Fruit fly (Drosophila melanogaster) whole organism, embryonic: ENCODE results near the gene Notum.

ENCODE experiments used
- Abd-B ChIP-seq: fragments of 200-800 bp; sonication (Bioruptor generic); optimal IDR thresholded peaks from 2 replicates; lab custom pipeline; 2018; ENCODE audit warnings: missing biosample characterization, mild to moderate bottlenecking, missing genetic modification characterization, moderate library complexity
- CG10274 ChIP-seq: fragments of 200-800 bp; sonication (Bioruptor generic); optimal IDR thresholded peaks from 3 replicates; lab custom pipeline; 2017; ENCODE audit warnings: missing biosample characterization, mild to moderate bottlenecking, missing genetic modification characterization
- CG10959 ChIP-seq: fragments of 200-800 bp; sonication (Bioruptor generic); IDR thresholded peaks from 2 replicates; pipeline ENCODE4 v1.3.6; 2022; ENCODE audit warnings: missing biosample characterization, missing genetic modification characterization
- CG10979 ChIP-seq: fragments of 200-800 bp; sonication (Bioruptor generic); optimal IDR thresholded peaks from 2 replicates; lab custom pipeline; 2018; ENCODE audit warnings: missing biosample characterization, mild to moderate bottlenecking, missing genetic modification characterization, moderate library complexity
- CG12071 ChIP-seq: fragments of 200-800 bp; sonication (Bioruptor generic); optimal IDR thresholded peaks from 3 replicates; lab custom pipeline; 2018; ENCODE audit warnings: missing biosample characterization, mild to moderate bottlenecking, missing genetic modification characterization
- CG1233 ChIP-seq: fragments of 200-800 bp; sonication (Bioruptor generic); optimal IDR thresholded peaks from 4 replicates; lab custom pipeline; 2018; ENCODE audit warnings: missing biosample characterization, mild to moderate bottlenecking, missing genetic modification characterization
- CG13424 ChIP-seq: fragments of 200-800 bp; sonication (Bioruptor generic); optimal IDR thresholded peaks from 2 replicates; lab custom pipeline; 2019; ENCODE audit warnings: missing biosample characterization, mild to moderate bottlenecking, missing genetic modification characterization, moderate library complexity
- CG14441 ChIP-seq: fragments of 200-800 bp; sonication (Bioruptor generic); IDR thresholded peaks from 2 replicates; pipeline ENCODE4 v1.3.6; 2022; ENCODE audit warnings: missing biosample characterization, missing genetic modification characterization
- CG15479 ChIP-seq: fragments of 200-800 bp; sonication (Bioruptor generic); optimal IDR thresholded peaks from 3 replicates; lab custom pipeline; 2019; ENCODE audit warnings: missing biosample characterization, mild to moderate bottlenecking, missing genetic modification characterization, moderate library complexity
- CG15601 ChIP-seq: fragments of 200-800 bp; sonication (Bioruptor generic); optimal IDR thresholded peaks from 3 replicates; lab custom pipeline; 2019; ENCODE audit warnings: missing biosample characterization, mild to moderate bottlenecking, missing genetic modification characterization, moderate library complexity
- CG18599 ChIP-seq: fragments of 200-800 bp; sonication (Bioruptor generic); optimal IDR thresholded peaks from 3 replicates; lab custom pipeline; 2017; ENCODE audit warnings: missing biosample characterization, missing genetic modification characterization, mild to moderate bottlenecking, moderate library complexity, missing genetic modification reagents
- CG18764 ChIP-seq: fragments of 200-800 bp; sonication (Bioruptor generic); optimal IDR thresholded peaks from 3 replicates; lab custom pipeline; 2016; ENCODE audit warnings: missing biosample characterization, missing genetic modification characterization
- CG30431 ChIP-seq: fragments of 200-800 bp; sonication (Bioruptor generic); optimal IDR thresholded peaks from 2 replicates; lab custom pipeline; 2017; ENCODE audit warnings: missing biosample characterization, missing genetic modification characterization
- CG31224 ChIP-seq: fragments of 200-800 bp; sonication (Bioruptor generic); IDR thresholded peaks from 2 replicates; pipeline ENCODE4 v1.3.6; 2022; ENCODE audit warnings: missing biosample characterization, missing genetic modification characterization
- CG3838 ChIP-seq: fragments of 200-800 bp; sonication (Bioruptor generic); optimal IDR thresholded peaks from 3 replicates; lab custom pipeline; 2016; ENCODE audit warnings: missing biosample characterization, missing genetic modification characterization
- CG6254 ChIP-seq: fragments of 200-800 bp; sonication (Bioruptor generic); optimal IDR thresholded peaks from 3 replicates; lab custom pipeline; 2017; ENCODE audit warnings: mild to moderate bottlenecking, missing biosample characterization, missing genetic modification reagents, missing genetic modification characterization
- CG6654 ChIP-seq: fragments of 200-800 bp; sonication (Bioruptor generic); optimal IDR thresholded peaks from 2 replicates; lab custom pipeline; 2017; ENCODE audit warnings: missing biosample characterization, mild to moderate bottlenecking, missing genetic modification characterization
- CG7271 ChIP-seq: fragments of 200-800 bp; sonication (Bioruptor generic); optimal IDR thresholded peaks from 2 replicates; lab custom pipeline; 2018; ENCODE audit warnings: missing biosample characterization, mild to moderate bottlenecking, missing genetic modification characterization, moderate library complexity
- CG8281 ChIP-seq: fragments of 200-800 bp; sonication (Bioruptor generic); optimal IDR thresholded peaks from 2 replicates; lab custom pipeline; 2018; ENCODE audit warnings: missing biosample characterization, mild to moderate bottlenecking, missing genetic modification characterization, moderate library complexity
- CG8359 ChIP-seq: fragments of 200-800 bp; sonication (Bioruptor generic); optimal IDR thresholded peaks from 2 replicates; lab custom pipeline; 2017; ENCODE audit warnings: missing biosample characterization, mild to moderate bottlenecking, missing genetic modification characterization, borderline replicate concordance
- CG8388 ChIP-seq: fragments of 200-800 bp; sonication (Bioruptor generic); optimal IDR thresholded peaks from 2 replicates; lab custom pipeline; 2019; ENCODE audit warnings: missing biosample characterization, mild to moderate bottlenecking, missing genetic modification characterization, moderate library complexity
- CG9797 ChIP-seq: fragments of 200-800 bp; sonication (Bioruptor generic); optimal IDR thresholded peaks from 3 replicates; lab custom pipeline; 2018; ENCODE audit warnings: missing biosample characterization, mild to moderate bottlenecking, missing genetic modification characterization
- D ChIP-seq, 2 experiments: fragments of 200-800 bp in 1 of 2; fragments of >200 bp in 1 of 2; sonication (Bioruptor generic) in 1 of 2; optimal IDR thresholded peaks; 2 replicates in 1 of 2; 3 replicates in 1 of 2; lab custom pipeline; 2017; ENCODE audit warnings: mild to moderate bottlenecking in 1 of 2, missing biosample characterization in 1 of 2, missing genetic modification characterization in 1 of 2, missing genetic modification reagents in 1 of 2
- ERR ChIP-seq: fragments of 200-800 bp; sonication (Bioruptor generic); optimal IDR thresholded peaks from 2 replicates; lab custom pipeline; 2016; ENCODE audit warnings: missing biosample characterization, missing genetic modification characterization
- Ets65A ChIP-seq: fragments of 200-800 bp; sonication (Bioruptor generic); peaks from one replicate; lab custom pipeline; 2016; ENCODE audit warnings: missing biosample characterization, missing genetic modification characterization
- Jarid2 ChIP-seq: fragments of 200-800 bp; sonication (Bioruptor generic); optimal IDR thresholded peaks from 3 replicates; lab custom pipeline; 2017; ENCODE audit warnings: mild to moderate bottlenecking, missing biosample characterization, missing genetic modification reagents, missing genetic modification characterization
- Lpt ChIP-seq: fragments of >200 bp; optimal IDR thresholded peaks from 2 replicates; lab custom pipeline; 2018; ENCODE audit warnings: missing biosample characterization, missing genetic modification characterization
- MTF-1 ChIP-seq: fragments of 200-800 bp; sonication (Bioruptor generic); optimal IDR thresholded peaks from 2 replicates; lab custom pipeline; 2018; ENCODE audit warnings: missing biosample characterization, mild to moderate bottlenecking, missing genetic modification characterization, borderline replicate concordance
- Myb ChIP-seq: fragments of 200-800 bp; sonication (Bioruptor generic); optimal IDR thresholded peaks from 2 replicates; lab custom pipeline; 2016; ENCODE audit warnings: missing biosample characterization, missing genetic modification characterization
- ato ChIP-seq: fragments of 200-800 bp; sonication (Bioruptor generic); IDR thresholded peaks from 2 replicates; pipeline ENCODE4 v1.3.6; 2022; ENCODE audit warnings: missing biosample characterization, missing genetic modification characterization; ENCODE audit not compliant: partially characterized antibody
- bcd ChIP-seq: fragments of 200-800 bp; sonication (Bioruptor generic); optimal IDR thresholded peaks from 2 replicates; lab custom pipeline; 2017; ENCODE audit warnings: missing biosample characterization, mild to moderate bottlenecking, missing genetic modification characterization
- chif ChIP-seq, 2 experiments: fragments of 200-800 bp; sonication (Bioruptor generic); optimal IDR thresholded peaks; 3 replicates each; lab custom pipeline; 2016; ENCODE audit warnings: missing biosample characterization in 2 of 2, missing genetic modification characterization in 2 of 2
- crp ChIP-seq, 2 experiments: fragments of 200-800 bp; sonication (Bioruptor generic); optimal IDR thresholded peaks; 2 replicates in 1 of 2; 3 replicates in 1 of 2; lab custom pipeline; 2017; ENCODE audit warnings: missing biosample characterization in 2 of 2, missing genetic modification characterization in 2 of 2, mild to moderate bottlenecking in 1 of 2, moderate library complexity in 1 of 2
- gfzf ChIP-seq: fragments of 200-800 bp; sonication (Bioruptor generic); optimal IDR thresholded peaks from 2 replicates; lab custom pipeline; 2016; ENCODE audit warnings: missing biosample characterization, mild to moderate bottlenecking, missing genetic modification characterization, moderate library complexity
- ham ChIP-seq: fragments of 200-800 bp; sonication (Bioruptor generic); IDR thresholded peaks from 2 replicates; pipeline ENCODE4 v1.3.6; 2022; ENCODE audit warnings: missing biosample characterization, missing genetic modification characterization
- kah ChIP-seq: fragments of 200-800 bp; sonication (Bioruptor generic); optimal IDR thresholded peaks from 2 replicates; lab custom pipeline; 2018; ENCODE audit warnings: missing biosample characterization, mild to moderate bottlenecking, missing genetic modification characterization
- kni ChIP-seq: fragments of 200-800 bp; sonication (Bioruptor generic); optimal IDR thresholded peaks from 3 replicates; lab custom pipeline; 2017; ENCODE audit warnings: mild to moderate bottlenecking, missing biosample characterization, missing genetic modification reagents, missing genetic modification characterization
- mirr ChIP-seq: fragments of 200-800 bp; sonication (Bioruptor generic); optimal IDR thresholded peaks from 3 replicates; lab custom pipeline; 2018; ENCODE audit warnings: missing biosample characterization, mild to moderate bottlenecking, missing genetic modification characterization
- oc ChIP-seq: fragments of 200-800 bp; sonication (Bioruptor generic); optimal IDR thresholded peaks from 2 replicates; lab custom pipeline; 2018; ENCODE audit warnings: missing biosample characterization, mild to moderate bottlenecking, missing genetic modification characterization, moderate library complexity
- pb ChIP-seq: fragments of 200-800 bp; sonication (Bioruptor generic); optimal IDR thresholded peaks from 3 replicates; lab custom pipeline; 2016; ENCODE audit warnings: missing biosample characterization, missing genetic modification characterization
- psq ChIP-seq: fragments of 200-800 bp; sonication (Bioruptor generic); optimal IDR thresholded peaks from 2 replicates; lab custom pipeline; 2017; ENCODE audit warnings: missing biosample characterization, missing genetic modification characterization
- run ChIP-seq: fragments of 200-800 bp; sonication (Bioruptor generic); optimal IDR thresholded peaks from 3 replicates; lab custom pipeline; 2018; ENCODE audit warnings: missing biosample characterization, mild to moderate bottlenecking, missing genetic modification characterization
- slbo ChIP-seq: fragments of 200-800 bp; sonication (Bioruptor generic); IDR thresholded peaks from 2 replicates; pipeline ENCODE4 v1.3.6; 2022; ENCODE audit warnings: missing biosample characterization, missing genetic modification characterization
- sr ChIP-seq: fragments of 200-800 bp; sonication (Bioruptor generic); IDR thresholded peaks from 3 replicates; pipeline ENCODE4 v1.3.6; 2022; ENCODE audit warnings: missing biosample characterization, missing genetic modification characterization
- vvl ChIP-seq: fragments of 200-800 bp; sonication (Bioruptor generic); IDR thresholded peaks from 2 replicates; pipeline ENCODE4 v1.3.6; 2022; ENCODE audit warnings: missing biosample characterization, missing genetic modification characterization
- yki ChIP-seq: fragments of >200 bp; optimal IDR thresholded peaks from 3 replicates; lab custom pipeline; 2018
- zfh2 ChIP-seq: fragments of 200-800 bp; sonication (Bioruptor generic); optimal IDR thresholded peaks from 2 replicates; lab custom pipeline; 2016; ENCODE audit warnings: missing biosample characterization, missing genetic modification characterization

Notum gene

dm6 chr3L:16049955-16050886 is 26.9 kb downstream of the Notum start:
- no peak for TF ChIP-seq CG31224
- no peak for TF ChIP-seq Myb (GFP tag; lab: Kevin White, UChicago)
- TF ChIP-seq D (optimal IDR thresholded peaks at IDR 0.05; lab: Kevin White, UChicago), result peak; percentile 3
- no peak for TF ChIP-seq D (GFP tag; optimal IDR thresholded peaks at IDR 0.05; lab: Kevin White, UChicago)
- no peak for TF ChIP-seq zfh2 (GFP tag; lab: Kevin White, UChicago)
- peak; percentile 95 for TF ChIP-seq CG15479 (GFP tag; lab: Kevin White, UChicago)
- no peak for TF ChIP-seq CG30431 (GFP tag; lab: Kevin White, UChicago)
- TF ChIP-seq oc (tag; lab: Kevin White, UChicago), result peak; percentile 1
- TF ChIP-seq CG18764, result no peak
- peak; percentile 73 for TF ChIP-seq kni (GFP tag; lab: Kevin White, UChicago)
- TF ChIP-seq sr, result 0 out of 3 replicates have a peak, but pooled peaks have one; percentile 11
- TF ChIP-seq pb, result no peak
- TF ChIP-seq CG10959 (GFP tag; lab: Robert Waterston, UW), result 0 out of 2 replicates have a peak, but pooled peaks have one; percentile 12
- TF ChIP-seq gfzf (GFP tag; lab: Kevin White, UChicago), result no peak
- peak; percentile 39 for TF ChIP-seq CG1233
- peak; percentile 27 for TF ChIP-seq CG8359 (GFP tag; lab: Kevin White, UChicago)
- no peak for TF ChIP-seq CG10274 (GFP tag; lab: Kevin White, UChicago)
- peak; percentile 51 for TF ChIP-seq yki (lab: Kevin White, UChicago)
- peak; percentile 32 for TF ChIP-seq bcd (GFP tag; lab: Kevin White, UChicago)
- TF ChIP-seq Jarid2 (GFP tag; lab: Kevin White, UChicago), result peak; percentile 62
- TF ChIP-seq mirr (GFP tag; lab: Kevin White, UChicago), result peak; percentile 93
- peak; percentile 35; the same call in 1 of the 2 replicates for TF ChIP-seq slbo
- TF ChIP-seq CG13424 (tag; lab: Kevin White, UChicago), result peak; percentile 5
- TF ChIP-seq CG10979, result peak; percentile 27
- TF ChIP-seq CG8281 (tag; lab: Kevin White, UChicago), result peak; percentile 8
- no peak for TF ChIP-seq kah (GFP tag; lab: Kevin White, UChicago)
- TF ChIP-seq vvl (GFP tag; lab: Robert Waterston, UW), result peak; percentile 26; the same call in 1 of the 2 replicates
- peak; percentile 57 for TF ChIP-seq CG15601 (tag; lab: Kevin White, UChicago)
- TF ChIP-seq CG3838 (GFP tag; lab: Kevin White, UChicago), result no peak
- TF ChIP-seq crp (GFP tag; optimal IDR thresholded peaks at IDR 0.05; lab: Kevin White, UChicago), result no peak
- no peak for TF ChIP-seq ham (GFP tag; lab: Robert Waterston, UW)
- peak; percentile 48 for TF ChIP-seq psq (GFP tag; lab: Kevin White, UChicago)
- no peak for TF ChIP-seq Abd-B (GFP tag; lab: Kevin White, UChicago)
- no peak for TF ChIP-seq ERR
- no peak for TF ChIP-seq CG7271 (tag; lab: Kevin White, UChicago)
- peak; percentile 19 for TF ChIP-seq CG6254 (GFP tag; lab: Kevin White, UChicago)
- no peak for TF ChIP-seq CG8388
- TF ChIP-seq run (tag; lab: Kevin White, UChicago), result peak; percentile 72
- TF ChIP-seq ato (GFP tag; lab: Robert Waterston, UW), result no peak
- TF ChIP-seq CG18599 (GFP tag; lab: Kevin White, UChicago), result peak; percentile 53
- no peak for TF ChIP-seq CG6654 (GFP tag; lab: Kevin White, UChicago)
- TF ChIP-seq CG14441, result peak; percentile 12; the same call in 1 of the 2 replicates
- no peak for TF ChIP-seq Lpt
- TF ChIP-seq CG9797, result no peak
- TF ChIP-seq chif (GFP tag; optimal IDR thresholded peaks at IDR 0.05; lab: Kevin White, UChicago), result no peak
- TF ChIP-seq Ets65A (GFP tag; lab: Kevin White, UChicago), result no peak
- peak; percentile 66 for TF ChIP-seq CG12071 (GFP tag; lab: Kevin White, UChicago)
- TF ChIP-seq MTF-1, result peak; percentile 47
